Worm (Caenorhabditis elegans): ENCODE results near the gene T14G12.11.

T14G12.11 gene

ce11 chrX:3766552-3766951 is 4.2 kb upstream of the T14G12.11 start, which contains the start of gene F47B7.4:
F47B7.4 (minus strand) TSS chrX:3766652.
- TF ChIP-seq vab-15 (tag; optimal IDR thresholded peaks at IDR 0.05), result no peak
- no peak for TF ChIP-seq skn-1 (tag; optimal IDR thresholded peaks at IDR 0.05)
- TF ChIP-seq pag-3 (tag; optimal IDR thresholded peaks at IDR 0.05; ENCODE audit: borderline replicate concordance, insufficient read depth), result no peak
- no peak for TF ChIP-seq C04F5.9 (tag; optimal IDR thresholded peaks at IDR 0.05)
- no peak for TF ChIP-seq aly-2 (tag; optimal IDR thresholded peaks at IDR 0.05)
- TF ChIP-seq nhr-28 (tag; optimal IDR thresholded peaks at IDR 0.05), result no peak
- no peak for TF ChIP-seq ceh-88 (GFP tag; IDR thresholded peaks at IDR 0.05)
- no peak for TF ChIP-seq ceh-82 (tag; optimal IDR thresholded peaks at IDR 0.05)
- TF ChIP-seq jun-1 (tag; optimal IDR thresholded peaks at IDR 0.05), result no peak
- TF ChIP-seq sox-4 (tag; optimal IDR thresholded peaks at IDR 0.05), result no peak

ce11 chrX:3764295-3764694 is 1.9 kb upstream of the T14G12.11 start, which contains the start of gene F47B7.3:
F47B7.3 (minus strand) TSS chrX:3764395.
- no peak for TF ChIP-seq egl-27 (tag; optimal IDR thresholded peaks at IDR 0.05)

- no peak for TF ChIP-seq lsy-2 (tag; optimal IDR thresholded peaks at IDR 0.05)
- no peak for TF ChIP-seq isw-1 (GFP tag; IDR thresholded peaks at IDR 0.05)
- TF ChIP-seq ceh-8 (GFP tag; optimal IDR thresholded peaks at IDR 0.05), result no peak
- no peak for TF ChIP-seq aly-2 (tag; optimal IDR thresholded peaks at IDR 0.05)
- no peak for TF ChIP-seq jun-1 (tag; optimal IDR thresholded peaks at IDR 0.05)
- TF ChIP-seq unc-98 (GFP tag; IDR thresholded peaks at IDR 0.05), result no peak
- no peak for TF ChIP-seq pag-3 (tag; optimal IDR thresholded peaks at IDR 0.05; ENCODE audit: borderline replicate concordance, insufficient read depth)
- TF ChIP-seq hpl-2 (GFP tag; optimal IDR thresholded peaks at IDR 0.05), result no peak
- no peak for TF ChIP-seq mep-1 (tag; optimal IDR thresholded peaks at IDR 0.05)
- TF ChIP-seq zag-1 (tag; optimal IDR thresholded peaks at IDR 0.05), result no peak
- TF ChIP-seq nhr-84 (tag; optimal IDR thresholded peaks at IDR 0.05), result no peak
- TF ChIP-seq sptf-1 (tag; optimal IDR thresholded peaks at IDR 0.05), result no peak
- TF ChIP-seq ceh-63 (GFP tag; optimal IDR thresholded peaks at IDR 0.05), result no peak
- no peak for TF ChIP-seq efl-3 (GFP tag; optimal IDR thresholded peaks at IDR 0.05)
- no peak for TF ChIP-seq irx-1 (tag; optimal IDR thresholded peaks at IDR 0.05)
- no peak for TF ChIP-seq ama-1 (optimal IDR thresholded peaks at IDR 0.05)
- no peak for TF ChIP-seq tbx-2 (tag; optimal IDR thresholded peaks at IDR 0.05)
- TF ChIP-seq hlh-17 (GFP tag; optimal IDR thresholded peaks at IDR 0.05; ENCODE audit: borderline replicate concordance), result no peak
- no peak for TF ChIP-seq snu-23 (GFP tag; optimal IDR thresholded peaks at IDR 0.05)
Measured at ce11 chrX:3759820-3760219, 2.5 kb downstream of the T14G12.11 start.

ce11 chrX:3759345-3759744 is 3.0 kb downstream of the T14G12.11 start, which contains the start of gene T14G12.6:
T14G12.6 (minus strand) TSS chrX:3759445.
- TF ChIP-seq xbp-1 (tag; optimal IDR thresholded peaks at IDR 0.05) (no peak), skn-1 (tag; optimal IDR thresholded peaks at IDR 0.05) (no peak), unc-86 (tag; optimal IDR thresholded peaks at IDR 0.05) (no peak), dpl-1 (GFP tag; optimal IDR thresholded peaks at IDR 0.05) (no peak), egl-27 (tag; optimal IDR thresholded peaks at IDR 0.05) (no peak), unc-30 (tag; optimal IDR thresholded peaks at IDR 0.05) (no peak), lin-14 (GFP tag; optimal IDR thresholded peaks at IDR 0.05) (no peak), nhr-77 (tag; optimal IDR thresholded peaks at IDR 0.05) (no peak), nhr-76 (tag; optimal IDR thresholded peaks at IDR 0.05) (no peak), nhr-47 (tag; optimal IDR thresholded peaks at IDR 0.05) (no peak), Y116A8C.19 (tag; optimal IDR thresholded peaks at IDR 0.05; ENCODE audit: borderline replicate concordance) (no peak), C34B4.2 (tag; optimal IDR thresholded peaks at IDR 0.05) (no peak), irx-1 (tag; optimal IDR thresholded peaks at IDR 0.05) (no peak)

All from whole organism, L1 larva.